Fruit fly (Drosophila melanogaster) whole organism, embryonic: ENCODE results near the gene CG12289.

Experiments
- Blimp-1 ChIP-seq: fragments of 200-800 bp; sonication (Bioruptor generic); optimal IDR thresholded peaks from 3 replicates; lab custom pipeline; 2018; ENCODE audit warnings: missing biosample characterization, missing genetic modification characterization, mild to moderate bottlenecking, moderate library complexity, missing genetic modification reagents
- CG10321 ChIP-seq: fragments of 200-800 bp; sonication (Bioruptor generic); IDR thresholded peaks from 2 replicates; pipeline ENCODE4 v1.3.6; 2022; ENCODE audit warnings: missing biosample characterization, missing genetic modification characterization
- CG10959 ChIP-seq: fragments of 200-800 bp; sonication (Bioruptor generic); IDR thresholded peaks from 2 replicates; pipeline ENCODE4 v1.3.6; 2022; ENCODE audit warnings: missing biosample characterization, missing genetic modification characterization
- CG11085 ChIP-seq: fragments of 200-800 bp; sonication (Bioruptor generic); IDR thresholded peaks from 2 replicates; pipeline ENCODE4 v1.3.6; 2022; ENCODE audit warnings: missing biosample characterization, missing genetic modification characterization
- CG11504 ChIP-seq: fragments of 200-800 bp; sonication (Bioruptor generic); optimal IDR thresholded peaks from 3 replicates; lab custom pipeline; 2019; ENCODE audit warnings: missing biosample characterization, mild to moderate bottlenecking, missing genetic modification characterization, moderate library complexity
- CG12104 ChIP-seq: fragments of 200-800 bp; sonication (Bioruptor generic); optimal IDR thresholded peaks from 3 replicates; lab custom pipeline; 2016; ENCODE audit warnings: missing biosample characterization, missing genetic modification characterization
- CG12391 ChIP-seq: fragments of 200-800 bp; sonication (Bioruptor generic); optimal IDR thresholded peaks from 3 replicates; lab custom pipeline; 2018; ENCODE audit warnings: missing biosample characterization, mild to moderate bottlenecking, missing genetic modification characterization, moderate library complexity
- CG14710 ChIP-seq: fragments of 200-800 bp; sonication (Bioruptor generic); optimal IDR thresholded peaks from 3 replicates; lab custom pipeline; 2019; ENCODE audit warnings: missing biosample characterization, mild to moderate bottlenecking, missing genetic modification characterization, moderate library complexity
- CG17361 ChIP-seq: fragments of 200-800 bp; sonication (Bioruptor generic); IDR thresholded peaks from 3 replicates; pipeline ENCODE4 v1.3.6; 2022; ENCODE audit warnings: missing biosample characterization, missing genetic modification characterization
- CG17385 ChIP-seq: fragments of 200-800 bp; sonication (Bioruptor generic); optimal IDR thresholded peaks from 3 replicates; lab custom pipeline; 2018; ENCODE audit warnings: missing biosample characterization, mild to moderate bottlenecking, missing genetic modification characterization
- CG1832 ChIP-seq: fragments of 200-800 bp; sonication (Bioruptor generic); optimal IDR thresholded peaks from 2 replicates; lab custom pipeline; 2017; ENCODE audit warnings: missing biosample characterization, mild to moderate bottlenecking, missing genetic modification characterization, inconsistent platforms
- CG30403 ChIP-seq: fragments of 200-800 bp; sonication (Bioruptor generic); optimal IDR thresholded peaks from 3 replicates; lab custom pipeline; 2016; ENCODE audit warnings: missing biosample characterization, missing genetic modification characterization
- CG4424 ChIP-seq: fragments of 200-800 bp; sonication (Bioruptor generic); optimal IDR thresholded peaks from 3 replicates; lab custom pipeline; 2016; ENCODE audit warnings: missing biosample characterization, missing genetic modification characterization
- CG7271 ChIP-seq: fragments of 200-800 bp; sonication (Bioruptor generic); optimal IDR thresholded peaks from 2 replicates; lab custom pipeline; 2018; ENCODE audit warnings: missing biosample characterization, mild to moderate bottlenecking, missing genetic modification characterization, moderate library complexity
- D19A ChIP-seq: fragments of 200-800 bp; optimal IDR thresholded peaks from 3 replicates; lab custom pipeline; 2019; ENCODE audit warnings: missing biosample characterization, mild to moderate bottlenecking, missing genetic modification characterization, moderate library complexity
- E2f1 ChIP-seq: fragments of 200-800 bp; sonication (Bioruptor generic); IDR thresholded peaks from 2 replicates; pipeline ENCODE4 v1.3.6; 2022; ENCODE audit warnings: missing biosample characterization, missing genetic modification characterization
- Elba2 ChIP-seq: fragments of 200-800 bp; sonication (Bioruptor generic); optimal IDR thresholded peaks from 3 replicates; lab custom pipeline; 2016; ENCODE audit warnings: missing biosample characterization, missing genetic modification characterization
- Hr39 ChIP-seq: fragments of >200 bp; optimal IDR thresholded peaks from 2 replicates; lab custom pipeline; 2017
- Max ChIP-seq: fragments of 200-800 bp; sonication (Bioruptor generic); optimal IDR thresholded peaks from 2 replicates; lab custom pipeline; 2016; ENCODE audit warnings: missing biosample characterization, mild to moderate bottlenecking, missing genetic modification characterization
- NC2β ChIP-seq: fragments of 200-800 bp; sonication (Bioruptor generic); optimal IDR thresholded peaks from 2 replicates; lab custom pipeline; 2016; ENCODE audit warnings: missing biosample characterization, missing genetic modification characterization
- NFAT ChIP-seq: fragments of 200-800 bp; sonication (Bioruptor generic); IDR thresholded peaks from 2 replicates; pipeline ENCODE4 v1.3.6; 2022; ENCODE audit warnings: missing biosample characterization, missing genetic modification characterization
- Oli ChIP-seq: fragments of 200-800 bp; sonication (Bioruptor generic); optimal IDR thresholded peaks from 2 replicates; lab custom pipeline; 2018; ENCODE audit warnings: missing biosample characterization, mild to moderate bottlenecking, missing genetic modification characterization, moderate library complexity
- Ssrp ChIP-seq: fragments of 200-800 bp; sonication (Bioruptor generic); optimal IDR thresholded peaks from 2 replicates; lab custom pipeline; 2018; ENCODE audit warnings: missing biosample characterization, mild to moderate bottlenecking, missing genetic modification characterization, moderate library complexity
- Xbp1 ChIP-seq: fragments of 200-800 bp; sonication (Bioruptor generic); optimal IDR thresholded peaks from 3 replicates; lab custom pipeline; 2016; ENCODE audit warnings: missing biosample characterization, mild to moderate bottlenecking, missing genetic modification characterization
- Xrp1 ChIP-seq: fragments of 200-800 bp; sonication (Bioruptor generic); IDR thresholded peaks from 2 replicates; pipeline ENCODE4 v1.3.6; 2022; ENCODE audit warnings: missing biosample characterization, missing genetic modification characterization
- az2 ChIP-seq: fragments of 200-800 bp; sonication (Bioruptor generic); optimal IDR thresholded peaks from 3 replicates; lab custom pipeline; 2016; ENCODE audit warnings: missing biosample characterization, missing genetic modification characterization
- bab2 ChIP-seq: fragments of 200-800 bp; sonication (Bioruptor generic); optimal IDR thresholded peaks from 2 replicates; lab custom pipeline; 2016; ENCODE audit warnings: missing biosample characterization, missing genetic modification characterization
- dmrt11E ChIP-seq: fragments of 200-800 bp; sonication (Bioruptor generic); optimal IDR thresholded peaks from 3 replicates; lab custom pipeline; 2018; ENCODE audit warnings: missing biosample characterization, mild to moderate bottlenecking, missing genetic modification characterization, moderate library complexity
- dmrt99B ChIP-seq: fragments of 200-800 bp; sonication (Bioruptor generic); optimal IDR thresholded peaks from 2 replicates; lab custom pipeline; 2018; ENCODE audit warnings: missing biosample characterization, mild to moderate bottlenecking, missing genetic modification characterization, moderate library complexity
- ems ChIP-seq: fragments of 200-800 bp; sonication (Bioruptor generic); optimal IDR thresholded peaks from 3 replicates; lab custom pipeline; 2016; ENCODE audit warnings: missing biosample characterization, missing genetic modification characterization
- ewg ChIP-seq: fragments of 200-800 bp; sonication (Bioruptor generic); optimal IDR thresholded peaks from 3 replicates; lab custom pipeline; 2017; ENCODE audit warnings: mild to moderate bottlenecking, missing biosample characterization, missing genetic modification reagents, missing genetic modification characterization
- eyg ChIP-seq: fragments of 200-800 bp; sonication (Bioruptor generic); optimal IDR thresholded peaks from 3 replicates; lab custom pipeline; 2016; ENCODE audit warnings: missing biosample characterization, missing genetic modification characterization
- gem ChIP-seq: fragments of 200-800 bp; sonication (Bioruptor generic); optimal IDR thresholded peaks from 2 replicates; lab custom pipeline; 2019; ENCODE audit warnings: missing biosample characterization, mild to moderate bottlenecking, missing genetic modification characterization, moderate library complexity
- lola ChIP-seq, 3 experiments: fragments of >200 bp in 2 of 3; fragments of 200-800 bp in 1 of 3; sonication (Bioruptor generic) in 1 of 3; optimal IDR thresholded peaks; 2 replicates each; lab custom pipeline; 2017 to 2019; ENCODE audit warnings: missing biosample characterization in 3 of 3, missing genetic modification characterization in 3 of 3, mild to moderate bottlenecking in 1 of 3, moderate library complexity in 1 of 3
- pan ChIP-seq, 4 experiments: fragments of >200 bp in 3 of 4; fragments of 200-800 bp in 1 of 4; sonication (Bioruptor generic) in 1 of 4; optimal IDR thresholded peaks in 3 of 4; IDR thresholded peaks in 1 of 4; 2 replicates each; pipeline versions ENCODE4 v1.3.6 to Lab custom; 2017 to 2022; ENCODE audit warnings: missing biosample characterization in 2 of 4, missing genetic modification characterization in 2 of 4, mixed read lengths in 1 of 4
- row ChIP-seq: fragments of 200-800 bp; sonication (Bioruptor generic); IDR thresholded peaks from 3 replicates; pipeline ENCODE4 v1.3.6; 2022; ENCODE audit warnings: missing biosample characterization, missing genetic modification characterization
- sc ChIP-seq, 3 experiments: fragments of >200 bp in 2 of 3; fragments of 200-800 bp in 1 of 3; sonication (Bioruptor generic) in 1 of 3; optimal IDR thresholded peaks; 2 replicates in 2 of 3; 3 replicates in 1 of 3; lab custom pipeline; 2017; ENCODE audit warnings: mild to moderate bottlenecking in 1 of 3, missing biosample characterization in 1 of 3, missing genetic modification characterization in 1 of 3, missing genetic modification reagents in 1 of 3
- schlank ChIP-seq: fragments of 200-800 bp; sonication (Bioruptor generic); optimal IDR thresholded peaks from 2 replicates; lab custom pipeline; 2018; ENCODE audit warnings: missing biosample characterization, mild to moderate bottlenecking, missing genetic modification characterization
- sens ChIP-seq: fragments of 200-800 bp; sonication (Bioruptor generic); peaks from one replicate; lab custom pipeline; 2016; ENCODE audit warnings: missing biosample characterization, missing genetic modification characterization
- sqz ChIP-seq: fragments of 200-800 bp; sonication (Bioruptor generic); optimal IDR thresholded peaks from 3 replicates; lab custom pipeline; 2018; ENCODE audit warnings: missing biosample characterization, mild to moderate bottlenecking, missing genetic modification characterization
- twi ChIP-seq: fragments of 200-800 bp; optimal IDR thresholded peaks from 2 replicates; lab custom pipeline; 2019; ENCODE audit warnings: missing biosample characterization, mild to moderate bottlenecking, missing genetic modification characterization, moderate library complexity
- wek ChIP-seq: fragments of 200-800 bp; sonication (Bioruptor generic); optimal IDR thresholded peaks from 3 replicates; lab custom pipeline; 2018; ENCODE audit warnings: missing biosample characterization, mild to moderate bottlenecking, missing genetic modification characterization, moderate library complexity

Gene CG12289

DNA sequence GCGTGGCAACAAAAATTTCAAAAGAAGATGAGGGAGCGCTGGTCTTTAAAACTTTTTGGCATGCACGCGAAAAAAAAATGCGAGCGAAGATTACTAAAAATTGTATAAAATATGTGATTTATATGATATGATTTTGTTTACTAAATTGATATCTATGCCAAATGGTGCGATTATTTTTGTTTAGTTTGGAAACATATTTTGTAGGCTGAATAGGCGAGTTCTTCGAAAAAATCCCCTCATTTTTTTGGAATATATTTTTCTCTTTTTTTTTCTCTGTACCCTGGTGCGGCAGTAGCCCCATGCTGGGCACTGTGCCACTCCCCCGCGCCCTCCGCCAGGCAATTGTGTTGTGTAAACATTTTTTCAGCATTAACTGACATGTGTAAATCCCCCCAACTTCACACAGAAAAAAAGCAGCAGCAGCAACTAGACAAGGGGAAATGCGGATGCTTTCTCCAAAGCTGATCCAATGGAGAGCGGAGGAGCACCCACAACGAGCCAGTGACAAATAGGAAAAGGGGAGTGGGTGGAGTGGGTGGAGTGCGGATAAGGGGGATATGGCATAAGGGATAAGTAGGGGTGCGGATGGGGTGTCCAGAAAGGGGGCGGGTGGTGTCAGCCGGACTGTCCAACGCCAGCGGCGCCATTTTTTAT is 27.8 kb upstream of the CG12289 start (continued):
- peak; percentile 14 for TF ChIP-seq Xbp1
- TF ChIP-seq CG17385, result peak; percentile 17
- no peak for TF ChIP-seq pan (optimal IDR thresholded peaks at IDR 0.05; lab: Kevin White, UChicago)
- peak in 1 of 2 experiments; percentile 21 for TF ChIP-seq pan (GFP tag; optimal IDR thresholded peaks at IDR 0.05 in 1 of 2, IDR thresholded peaks at IDR 0.05 in 1 of 2)
- TF ChIP-seq NFAT, result no peak
- TF ChIP-seq Xrp1 (GFP tag; lab: Robert Waterston, UW), result peak; percentile 56; the same call in 1 of the 2 replicates
- peak; percentile 8 for TF ChIP-seq sqz (GFP tag; lab: Kevin White, UChicago)
- TF ChIP-seq twi (tag; lab: Kevin White, UChicago), result peak; percentile 14
- TF ChIP-seq D19A (tag; lab: Kevin White, UChicago), result peak; percentile 18
- peak; percentile 30; the same call in 2 of the 3 replicates for TF ChIP-seq row (GFP tag; lab: Robert Waterston, UW)
- peak; percentile 82 for TF ChIP-seq sens
- TF ChIP-seq CG30403 (GFP tag; lab: Kevin White, UChicago), result peak; percentile 12
- TF ChIP-seq Blimp-1 (GFP tag; lab: Kevin White, UChicago), result peak; percentile 47
- 0 out of 2 replicates have a peak, but pooled peaks have one; percentile 4 for TF ChIP-seq CG10959 (GFP tag; lab: Robert Waterston, UW)
- TF ChIP-seq Max (GFP tag; lab: Kevin White, UChicago), result peak; percentile 5
- no peak for TF ChIP-seq eyg (GFP tag; lab: Kevin White, UChicago)
- no peak for TF ChIP-seq sc (optimal IDR thresholded peaks at IDR 0.05; lab: Kevin White, UChicago)
- TF ChIP-seq sc (GFP tag; optimal IDR thresholded peaks at IDR 0.05; lab: Kevin White, UChicago), result peak; percentile 7
- TF ChIP-seq CG12104, result peak; percentile 44
- TF ChIP-seq CG11085 (GFP tag; lab: Robert Waterston, UW), result no peak
- peak; percentile 40 for TF ChIP-seq az2 (GFP tag; lab: Kevin White, UChicago)
- peak; percentile 19 for TF ChIP-seq Ssrp (tag; lab: Kevin White, UChicago)
- TF ChIP-seq CG11504 (tag; lab: Kevin White, UChicago), result peak; percentile 42
- 0 out of 2 replicates have a peak, but pooled peaks have one; percentile 22 for TF ChIP-seq E2f1
- TF ChIP-seq CG7271 (tag; lab: Kevin White, UChicago), result no peak
- no peak for TF ChIP-seq wek
- TF ChIP-seq schlank (tag; lab: Kevin White, UChicago), result no peak
- TF ChIP-seq dmrt11E, result peak; percentile 26
- TF ChIP-seq NC2β (GFP tag; lab: Kevin White, UChicago), result peak; percentile 9
- TF ChIP-seq CG14710 (tag; lab: Kevin White, UChicago), result peak; percentile 13
- peak; percentile 24 for TF ChIP-seq gem (tag; lab: Kevin White, UChicago)
- peak; percentile 40; the same call in 2 of the 3 replicates for TF ChIP-seq CG17361 (GFP tag; lab: Robert Waterston, UW)
- TF ChIP-seq CG4424 (GFP tag; lab: Kevin White, UChicago), result peak; percentile 41
- peak; percentile 7 for TF ChIP-seq bab2 (GFP tag; lab: Kevin White, UChicago)
- TF ChIP-seq CG12391 (tag; lab: Kevin White, UChicago), result peak; percentile 38
- no peak for TF ChIP-seq ewg (GFP tag; lab: Kevin White, UChicago)
- TF ChIP-seq CG1832 (GFP tag; lab: Kevin White, UChicago), result no peak
- no peak for TF ChIP-seq Hr39 (lab: Kevin White, UChicago)
- TF ChIP-seq dmrt99B (tag; lab: Kevin White, UChicago), result peak; percentile 32
- no peak for TF ChIP-seq CG10321
- peak in 1 of 3 experiments; percentile 38 for TF ChIP-seq lola (GFP tag; optimal IDR thresholded peaks at IDR 0.05; lab: Kevin White, UChicago)
- peak; percentile 13 for TF ChIP-seq ems (GFP tag; lab: Kevin White, UChicago)
- TF ChIP-seq Elba2 (GFP tag; lab: Kevin White, UChicago), result no peak
- TF ChIP-seq Oli (tag; lab: Kevin White, UChicago), result peak; percentile 12
